Worm (Caenorhabditis elegans) whole organism, young adult: Measurements from ENCODE around the gene str-63.

Experiments
- B0336.3 ChIP-seq: fragments of 200-800 bp; sonication (Bioruptor generic); IDR thresholded peaks from 2 replicates; pipeline ENCODE4 v1.3.6; 2022; ENCODE audit warnings: missing genetic modification characterization, missing compliant biosample characterization
- F10E7.11 ChIP-seq: sonication (generic microtip); optimal IDR thresholded peaks from 2 replicates; lab custom pipeline; 2017; ENCODE audit warnings: mild to moderate bottlenecking, missing genetic modification characterization, moderate library complexity, missing compliant biosample characterization
- F57C9.4 ChIP-seq: sonication (generic microtip); optimal IDR thresholded peaks from 2 replicates; lab custom pipeline; 2017; ENCODE audit warnings: mild to moderate bottlenecking, missing genetic modification characterization, missing compliant biosample characterization
- K11D2.4 ChIP-seq: fragments of 200-800 bp; sonication (Bioruptor generic); IDR thresholded peaks from 2 replicates; pipeline ENCODE4 v1.3.6; 2022; ENCODE audit warnings: missing genetic modification reagents, missing genetic modification characterization, missing compliant biosample characterization
- T26A5.8 ChIP-seq: sonication (generic microtip); optimal IDR thresholded peaks from 2 replicates; lab custom pipeline; 2016; ENCODE audit warnings: missing genetic modification characterization, missing compliant biosample characterization
- Y67H2A.10 ChIP-seq: fragments of 200-800 bp; sonication (Bioruptor generic); conservative IDR thresholded peaks from 2 replicates; pipeline ENCODE4 v1.3.6; 2022; ENCODE audit warnings: missing genetic modification reagents, missing genetic modification characterization, missing compliant biosample characterization
- akir-1 ChIP-seq: fragments of 200-800 bp; sonication (Bioruptor generic); optimal IDR thresholded peaks from 2 replicates; lab custom pipeline; 2018; ENCODE audit warnings: mild to moderate bottlenecking, missing genetic modification characterization, moderate library complexity, missing compliant biosample characterization
- cebp-2 ChIP-seq: fragments of 200-800 bp; sonication (Bioruptor generic); IDR thresholded peaks from 2 replicates; pipeline ENCODE4 v1.3.6; 2022; ENCODE audit warnings: missing genetic modification characterization, missing compliant biosample characterization
- ceh-100 ChIP-seq: fragments of 200-800 bp; sonication (Bioruptor generic); IDR thresholded peaks from 2 replicates; pipeline ENCODE4 v1.3.6; 2022; ENCODE audit warnings: missing genetic modification reagents, missing genetic modification characterization, missing compliant biosample characterization
- ceh-58 ChIP-seq: fragments of 200-800 bp; sonication (Bioruptor generic); IDR thresholded peaks from 2 replicates; pipeline ENCODE4 v1.3.6; 2022; ENCODE audit warnings: missing genetic modification characterization, missing compliant biosample characterization
- ceh-79 ChIP-seq: sonication (generic microtip); optimal IDR thresholded peaks from 2 replicates; lab custom pipeline; 2017; ENCODE audit warnings: mild to moderate bottlenecking, missing genetic modification characterization, missing compliant biosample characterization
- die-1 ChIP-seq: sonication (generic microtip); optimal IDR thresholded peaks from 2 replicates; lab custom pipeline; 2016; ENCODE audit warnings: missing genotype, mild to moderate bottlenecking, missing genetic modification characterization, missing compliant biosample characterization
- egl-18 ChIP-seq: fragments of 200-800 bp; sonication (Bioruptor generic); IDR thresholded peaks from 2 replicates; pipeline ENCODE4 v1.3.6; 2022; ENCODE audit warnings: missing genetic modification reagents, missing genetic modification characterization, missing compliant biosample characterization
- ekl-4 ChIP-seq: fragments of 200-800 bp; sonication (Bioruptor generic); IDR thresholded peaks from 2 replicates; pipeline ENCODE4 v1.3.6; 2022; ENCODE audit warnings: missing genetic modification reagents, missing genetic modification characterization, missing compliant biosample characterization
- gei-17 ChIP-seq: fragments of 200-800 bp; sonication (Bioruptor generic); optimal IDR thresholded peaks from 2 replicates; lab custom pipeline; 2018; ENCODE audit warnings: mild to moderate bottlenecking, missing genetic modification characterization, missing compliant biosample characterization
- hmg-1.2 ChIP-seq: fragments of 200-800 bp; sonication (Bioruptor generic); IDR thresholded peaks from 2 replicates; pipeline ENCODE4 v1.3.6; 2022; ENCODE audit warnings: missing genetic modification reagents, missing genetic modification characterization, missing compliant biosample characterization
- let-526 ChIP-seq: fragments of 200-800 bp; sonication (Bioruptor generic); IDR thresholded peaks from 2 replicates; pipeline ENCODE4 v1.3.6; 2022; ENCODE audit warnings: missing genetic modification reagents, missing genetic modification characterization, missing compliant biosample characterization
- lin-35 ChIP-seq, 3 experiments: fragments of 150-350 bp in 2 of 3; sonication (generic microtip) in 1 of 3; optimal IDR thresholded peaks; 2 replicates each; lab custom pipeline; 2014 to 2018; ENCODE audit warnings: missing biosample characterization in 3 of 3, missing genetic modification characterization in 3 of 3, missing genetic modification reagents in 3 of 3
- lir-1 ChIP-seq: fragments of 200-800 bp; sonication (Bioruptor generic); conservative IDR thresholded peaks from 2 replicates; pipeline ENCODE4 v1.3.6; 2022; ENCODE audit warnings: missing genetic modification reagents, missing genetic modification characterization, missing compliant biosample characterization
- madf-10 ChIP-seq: sonication (generic microtip); optimal IDR thresholded peaks from 2 replicates; lab custom pipeline; 2016; ENCODE audit warnings: mild to moderate bottlenecking, missing genetic modification characterization, missing compliant biosample characterization
- madf-3 ChIP-seq: fragments of 200-800 bp; sonication (Bioruptor generic); IDR thresholded peaks from 2 replicates; pipeline ENCODE4 v1.3.6; 2022; ENCODE audit warnings: missing genetic modification reagents, missing genetic modification characterization, missing compliant biosample characterization
- madf-6 ChIP-seq: fragments of 200-800 bp; sonication (Bioruptor generic); IDR thresholded peaks from 2 replicates; pipeline ENCODE4 v1.3.6; 2022; ENCODE audit warnings: missing genetic modification reagents, missing genetic modification characterization, missing compliant biosample characterization
- madf-8 ChIP-seq: fragments of 200-800 bp; sonication (Bioruptor generic); conservative IDR thresholded peaks from 2 replicates; pipeline ENCODE4 v1.3.6; 2022; ENCODE audit warnings: missing genetic modification reagents, missing genetic modification characterization, missing compliant biosample characterization
- mes-4 ChIP-seq: sonication (generic microtip); optimal IDR thresholded peaks from 2 replicates; lab custom pipeline; 2016; ENCODE audit warnings: missing genotype, missing genetic modification characterization, missing compliant biosample characterization
- nhr-80 ChIP-seq: sonication (generic microtip); optimal IDR thresholded peaks from 2 replicates; lab custom pipeline; 2016; ENCODE audit warnings: missing genetic modification characterization, missing compliant biosample characterization
- repo-1 ChIP-seq: sonication (generic microtip); optimal IDR thresholded peaks from 2 replicates; lab custom pipeline; 2017; ENCODE audit warnings: mild to moderate bottlenecking, missing genetic modification characterization, missing compliant biosample characterization
- snpc-1.3 ChIP-seq: sonication (generic microtip); optimal IDR thresholded peaks from 2 replicates; lab custom pipeline; 2017; ENCODE audit warnings: missing genetic modification characterization, mild to moderate bottlenecking, missing compliant biosample characterization, antibody characterized with exemption, moderate library complexity, missing genotype, missing genetic modification reagents; ENCODE audit not compliant: insufficient read depth
- snpc-4 ChIP-seq, 5 experiments: fragments of 150-350 bp in 1 of 5; sonication (generic microtip) in 4 of 5; optimal IDR thresholded peaks; 2 replicates each; lab custom pipeline; 2014 to 2018; ENCODE audit warnings: missing genetic modification characterization in 5 of 5, missing biosample characterization in 3 of 5, antibody characterized with exemption in 2 of 5, mild to moderate bottlenecking in 2 of 5, missing compliant biosample characterization in 2 of 5, missing genotype in 2 of 5, moderate library complexity in 2 of 5, missing genetic modification reagents in 1 of 5
- tlf-1 ChIP-seq: fragments of 200-800 bp; sonication (Bioruptor generic); optimal IDR thresholded peaks from 2 replicates; lab custom pipeline; 2018; ENCODE audit warnings: mild to moderate bottlenecking, missing genetic modification characterization, missing compliant biosample characterization
- zfh-2 ChIP-seq: fragments of 200-800 bp; sonication (Bioruptor generic); conservative IDR thresholded peaks from 2 replicates; pipeline ENCODE4 v1.3.6; 2022; ENCODE audit warnings: missing genetic modification reagents, missing genetic modification characterization, missing compliant biosample characterization
- ztf-22 ChIP-seq: fragments of 200-800 bp; sonication (Bioruptor generic); optimal IDR thresholded peaks from 2 replicates; lab custom pipeline; 2018; ENCODE audit warnings: mild to moderate bottlenecking, missing genetic modification characterization, moderate library complexity, missing compliant biosample characterization

str-63 gene

DNA sequence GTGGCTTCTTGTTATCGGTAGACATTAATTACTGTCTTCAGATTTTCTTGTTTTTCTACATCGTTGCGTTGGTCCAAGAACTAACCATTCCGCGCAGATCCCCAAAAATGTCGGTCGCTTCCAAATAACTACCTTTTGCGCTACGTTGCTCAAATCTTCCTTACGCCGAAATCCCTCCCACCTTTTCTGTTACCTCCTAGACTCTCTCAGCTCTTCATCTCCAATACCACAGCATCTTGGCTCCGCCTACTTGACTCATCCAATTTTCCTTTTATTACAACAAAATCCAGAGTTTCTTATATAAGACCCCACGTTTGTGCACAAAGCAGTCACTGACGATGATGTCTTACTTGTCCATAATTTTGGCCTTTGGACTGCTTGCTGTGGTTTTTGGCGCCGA is 1.6 kb downstream of the str-63 start, which contains the start of gene C17B7.12:
TSS of gene C17B7.12 (plus strand) at position 301 of the 400 bp plus-strand sequence.
- TF ChIP-seq madf-10 (tag; lab: Kevin White, UChicago) (no peak), B0336.3 (GFP tag; lab: Robert Waterston, UW) (no peak), F10E7.11 (tag; lab: Kevin White, UChicago) (no peak), snpc-1.3 (tag; lab: Kevin White, UChicago) (no peak), madf-3 (no peak), snpc-4 (GFP tag; optimal IDR thresholded peaks at IDR 0.05; lab: Kevin White, UChicago) (no peak), snpc-4 (tag; optimal IDR thresholded peaks at IDR 0.05; lab: Kevin White, UChicago) (no peak)

- TF ChIP-seq die-1 (tag; lab: Kevin White, UChicago) (no peak), tlf-1 (GFP tag; lab: Kevin White, UChicago) (no peak), let-526 (GFP tag; lab: Robert Waterston, UW) (no peak), repo-1 (tag; lab: Kevin White, UChicago) (no peak), mes-4 (tag; lab: Kevin White, UChicago) (no peak), egl-18 (GFP tag; lab: Robert Waterston, UW) (no peak)
Measured at ce11 chrV:3355544-3355943, 4.2 kb downstream of the str-63 start.

DNA sequence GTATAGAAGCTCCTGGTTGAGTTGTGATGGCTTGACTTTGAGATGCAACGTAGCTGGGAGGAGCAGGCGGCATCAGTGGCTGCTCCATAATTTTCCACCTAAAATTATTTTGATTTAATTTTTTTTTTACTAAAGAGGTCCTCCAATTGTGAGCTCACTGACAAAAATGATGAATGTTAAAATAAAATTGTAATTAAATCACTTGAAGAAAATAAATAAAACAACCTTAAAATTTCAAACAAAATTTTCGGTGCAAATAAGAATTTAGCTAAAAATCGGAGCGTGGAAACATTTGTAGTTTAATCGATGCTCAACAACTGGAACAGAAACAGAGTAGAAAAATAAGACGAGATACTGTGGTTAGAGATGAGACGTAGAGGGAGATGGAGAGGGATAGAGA is 5.7 kb downstream of the str-63 start, which contains the start of gene scrm-3:
TSS of gene scrm-3 (minus strand) at position 101 of the 400 bp plus-strand sequence.
- TF ChIP-seq hmg-1.2: peak; percentile 37; the same call in 1 of the 2 replicates
- TF ChIP-seq gei-17 (GFP tag; lab: Kevin White, UChicago): no peak
- TF ChIP-seq, all 124 proteins: peak for 1

DNA sequence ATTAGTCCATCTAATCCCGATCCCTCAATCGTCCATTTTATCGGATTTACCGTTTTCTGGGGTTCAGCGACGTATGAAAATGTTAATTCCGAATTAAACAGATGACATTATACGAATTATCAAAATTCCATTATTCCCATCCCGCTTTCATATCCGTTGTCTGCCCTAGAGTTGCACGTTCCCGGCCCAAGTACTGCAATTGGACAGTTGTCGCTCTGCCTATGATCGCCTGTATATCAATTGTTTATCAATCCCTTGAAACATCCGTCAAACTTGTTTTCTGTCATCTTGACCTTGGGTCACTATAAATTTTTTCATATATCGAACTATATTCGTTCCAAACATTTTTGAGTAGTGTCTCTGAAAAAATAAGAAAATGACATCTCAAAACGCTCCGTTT is 6.9 kb downstream of the str-63 start, which contains the start of gene C04E12.5:
TSS of gene C04E12.5 (plus strand) at position 301 of the 400 bp plus-strand sequence.
- TF ChIP-seq F57C9.4 (tag; lab: Kevin White, UChicago) (no peak), madf-10 (tag; lab: Kevin White, UChicago) (no peak), egl-18 (GFP tag; lab: Robert Waterston, UW) (no peak), K11D2.4 (GFP tag; lab: Robert Waterston, UW) (no peak), ceh-79 (tag; lab: Kevin White, UChicago) (no peak), madf-6 (GFP tag; lab: Robert Waterston, UW) (no peak), cebp-2 (GFP tag; lab: Robert Waterston, UW) (no peak), akir-1 (no peak), lin-35 (GFP tag; optimal IDR thresholded peaks at IDR 0.05; lab: Kevin White, UChicago) (no peak), T26A5.8 (no peak), lir-1 (GFP tag; lab: Robert Waterston, UW) (no peak)

DNA sequence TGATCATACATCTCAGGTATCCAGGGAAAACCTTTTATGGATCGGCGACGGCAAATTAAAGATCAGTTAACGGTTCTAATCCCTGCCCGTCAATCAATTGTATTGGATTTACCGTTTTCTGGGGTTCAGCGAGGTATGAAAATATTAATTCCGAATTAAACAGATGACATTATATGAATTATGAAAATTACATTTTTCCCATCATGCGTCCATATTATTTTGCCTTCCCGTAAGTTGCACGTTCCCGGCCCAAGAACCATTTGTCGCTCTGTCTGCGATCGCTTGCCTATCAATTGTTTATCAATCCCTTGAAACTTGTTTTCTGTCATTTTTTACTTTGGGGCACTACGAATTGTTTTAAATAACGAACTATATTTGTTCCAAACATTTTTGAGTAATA is 10.3 kb downstream of the str-63 start:
- TF ChIP-seq ceh-100 (GFP tag; lab: Robert Waterston, UW) (no peak), ztf-22 (GFP tag; lab: Kevin White, UChicago) (no peak), ekl-4 (GFP tag; lab: Robert Waterston, UW) (no peak), madf-8 (GFP tag; lab: Robert Waterston, UW) (no peak), hmg-1.2 (no peak), zfh-2 (GFP tag; lab: Robert Waterston, UW) (no peak), Y67H2A.10 (no peak), ceh-58 (GFP tag; lab: Robert Waterston, UW) (no peak), cebp-2 (GFP tag; lab: Robert Waterston, UW) (no peak), nhr-80 (tag; lab: Kevin White, UChicago) (no peak)
